Fruit fly (Drosophila melanogaster) whole organism, prepupa: ENCODE data around the gene CG10298.

ENCODE experiments used
- Blimp-1 ChIP-seq: fragments of 200-800 bp; sonication (Bioruptor generic); optimal IDR thresholded peaks from 3 replicates; lab custom pipeline; 2017; ENCODE audit warnings: missing biosample characterization, missing genetic modification characterization, mild to moderate bottlenecking, moderate library complexity, missing genetic modification reagents
- CG10631 ChIP-seq: fragments of 200-800 bp; sonication (Bioruptor generic); optimal IDR thresholded peaks from 2 replicates; lab custom pipeline; 2016; ENCODE audit warnings: missing biosample characterization, missing genetic modification characterization
- CG10669 ChIP-seq: fragments of 200-800 bp; sonication (Bioruptor generic); optimal IDR thresholded peaks from 3 replicates; lab custom pipeline; 2018; ENCODE audit warnings: missing biosample characterization, mild to moderate bottlenecking, missing genetic modification characterization, moderate library complexity
- CG11902 ChIP-seq: fragments of 200-800 bp; sonication (Bioruptor generic); optimal IDR thresholded peaks from 3 replicates; lab custom pipeline; 2016; ENCODE audit warnings: missing biosample characterization, missing genetic modification characterization
- CG15336 ChIP-seq: fragments of 200-800 bp; sonication (Bioruptor generic); IDR thresholded peaks from 2 replicates; pipeline ENCODE4 v1.3.6; 2022; ENCODE audit warnings: missing biosample characterization, missing genetic modification characterization
- CG1621 ChIP-seq: fragments of 200-800 bp; sonication (Bioruptor generic); optimal IDR thresholded peaks from 3 replicates; lab custom pipeline; 2018; ENCODE audit warnings: missing biosample characterization, mild to moderate bottlenecking, missing genetic modification characterization
- CG16779 ChIP-seq: fragments of 200-800 bp; sonication (Bioruptor generic); optimal IDR thresholded peaks from 3 replicates; lab custom pipeline; 2017; ENCODE audit warnings: missing biosample characterization, mild to moderate bottlenecking, missing genetic modification characterization
- CG3032 ChIP-seq: fragments of 200-800 bp; optimal IDR thresholded peaks from 2 replicates; lab custom pipeline; 2019; ENCODE audit warnings: missing biosample characterization, mild to moderate bottlenecking, missing genetic modification characterization, moderate library complexity
- CG31627 ChIP-seq: fragments of 200-800 bp; sonication (Bioruptor generic); optimal IDR thresholded peaks from 3 replicates; lab custom pipeline; 2016; ENCODE audit warnings: missing biosample characterization, missing genetic modification characterization
- CG32006 ChIP-seq: fragments of 200-800 bp; sonication (Bioruptor generic); optimal IDR thresholded peaks from 3 replicates; lab custom pipeline; 2017; ENCODE audit warnings: missing biosample characterization, mild to moderate bottlenecking, missing genetic modification characterization
- CG34406 ChIP-seq: fragments of 200-800 bp; sonication (Bioruptor generic); optimal IDR thresholded peaks from 3 replicates; lab custom pipeline; 2016; ENCODE audit warnings: missing biosample characterization, missing genetic modification characterization
- CG3919 ChIP-seq: fragments of 200-800 bp; sonication (Bioruptor generic); optimal IDR thresholded peaks from 3 replicates; lab custom pipeline; 2016; ENCODE audit warnings: missing biosample characterization, missing genetic modification characterization
- CG6276 ChIP-seq: fragments of 200-800 bp; sonication (Bioruptor generic); optimal IDR thresholded peaks from 2 replicates; lab custom pipeline; 2017; ENCODE audit warnings: missing biosample characterization, mild to moderate bottlenecking, missing genetic modification characterization
- CG6792 ChIP-seq: fragments of 200-800 bp; sonication (Bioruptor generic); optimal IDR thresholded peaks from 3 replicates; lab custom pipeline; 2016; ENCODE audit warnings: missing biosample characterization, missing genetic modification characterization
- CG6808 ChIP-seq: fragments of 200-800 bp; sonication (Bioruptor generic); optimal IDR thresholded peaks from 3 replicates; lab custom pipeline; 2017; ENCODE audit warnings: missing biosample characterization, missing genetic modification characterization, mild to moderate bottlenecking, moderate library complexity, missing genetic modification reagents
- CG6854 ChIP-seq: fragments of 200-800 bp; sonication (Bioruptor generic); optimal IDR thresholded peaks from 2 replicates; lab custom pipeline; 2017; ENCODE audit warnings: missing biosample characterization, mild to moderate bottlenecking, missing genetic modification characterization
- CG7368 ChIP-seq: fragments of 200-800 bp; sonication (Bioruptor generic); optimal IDR thresholded peaks from 3 replicates; lab custom pipeline; 2016; ENCODE audit warnings: missing biosample characterization, missing genetic modification characterization
- CG8319 ChIP-seq: fragments of 200-800 bp; sonication (Bioruptor generic); optimal IDR thresholded peaks from 3 replicates; lab custom pipeline; 2016; ENCODE audit warnings: missing biosample characterization, missing genetic modification characterization
- CG8632 ChIP-seq: fragments of 200-800 bp; sonication (Bioruptor generic); optimal IDR thresholded peaks from 3 replicates; lab custom pipeline; 2016; ENCODE audit warnings: missing biosample characterization, missing genetic modification characterization
- CG9139 ChIP-seq: fragments of 200-800 bp; sonication (Bioruptor generic); optimal IDR thresholded peaks from 3 replicates; lab custom pipeline; 2017; ENCODE audit warnings: missing biosample characterization, mild to moderate bottlenecking, missing genetic modification characterization
- Eip78C ChIP-seq: fragments of 200-800 bp; sonication (Bioruptor generic); peaks from one replicate; lab custom pipeline; 2016; ENCODE audit warnings: missing biosample characterization, missing genetic modification characterization
- Eip93F ChIP-seq: fragments of 200-800 bp; sonication (Bioruptor generic); optimal IDR thresholded peaks from 2 replicates; lab custom pipeline; 2016; ENCODE audit warnings: missing biosample characterization, mild to moderate bottlenecking, missing genetic modification characterization
- Ets21C ChIP-seq: fragments of 200-800 bp; sonication (Bioruptor generic); optimal IDR thresholded peaks from 3 replicates; lab custom pipeline; 2016; ENCODE audit warnings: missing biosample characterization, missing genetic modification characterization
- Ets96B ChIP-seq: fragments of 200-800 bp; optimal IDR thresholded peaks from 2 replicates; lab custom pipeline; 2019; ENCODE audit warnings: missing biosample characterization, mild to moderate bottlenecking, missing genetic modification characterization, moderate library complexity
- Hr38 ChIP-seq: sonication (Bioruptor generic); optimal IDR thresholded peaks from 2 replicates; lab custom pipeline; 2016; ENCODE audit warnings: missing biosample characterization, missing genetic modification characterization
- Hr4 ChIP-seq: fragments of 200-800 bp; sonication (Bioruptor generic); optimal IDR thresholded peaks from 3 replicates; lab custom pipeline; 2016; ENCODE audit warnings: missing biosample characterization, missing genetic modification characterization
- Lpt ChIP-seq: fragments of 200-800 bp; sonication (Bioruptor generic); optimal IDR thresholded peaks from 3 replicates; lab custom pipeline; 2016; ENCODE audit warnings: missing biosample characterization, missing genetic modification characterization
- OdsH ChIP-seq: fragments of 200-800 bp; sonication (Bioruptor generic); optimal IDR thresholded peaks from 3 replicates; lab custom pipeline; 2016; ENCODE audit warnings: missing biosample characterization, missing genetic modification characterization
- Smox ChIP-seq: fragments of 200-800 bp; sonication (Bioruptor generic); optimal IDR thresholded peaks from 3 replicates; lab custom pipeline; 2016; ENCODE audit warnings: missing biosample characterization, missing genetic modification characterization
- Sox102F ChIP-seq: fragments of 200-800 bp; sonication (Bioruptor generic); optimal IDR thresholded peaks from 2 replicates; lab custom pipeline; 2016; ENCODE audit warnings: missing biosample characterization, mild to moderate bottlenecking, missing genetic modification characterization
- Sox14 ChIP-seq: fragments of 200-800 bp; sonication (Bioruptor generic); optimal IDR thresholded peaks from 3 replicates; lab custom pipeline; 2016; ENCODE audit warnings: missing biosample characterization, missing genetic modification characterization
- achi ChIP-seq: fragments of 200-800 bp; sonication (Bioruptor generic); optimal IDR thresholded peaks from 3 replicates; lab custom pipeline; 2016; ENCODE audit warnings: missing biosample characterization, missing genetic modification characterization
- acj6 ChIP-seq: fragments of 200-800 bp; sonication (Bioruptor generic); optimal IDR thresholded peaks from 3 replicates; lab custom pipeline; 2016; ENCODE audit warnings: missing biosample characterization, missing genetic modification characterization
- cyc ChIP-seq: fragments of 200-800 bp; sonication (Bioruptor generic); optimal IDR thresholded peaks from 3 replicates; lab custom pipeline; 2016; ENCODE audit warnings: missing biosample characterization, missing genetic modification characterization
- dsx ChIP-seq: fragments of 200-800 bp; optimal IDR thresholded peaks from 3 replicates; lab custom pipeline; 2019; ENCODE audit warnings: missing biosample characterization, mild to moderate bottlenecking, missing genetic modification characterization, moderate library complexity; ENCODE audit not compliant: poor library complexity, severe bottlenecking
- eg ChIP-seq: fragments of 200-800 bp; sonication (Bioruptor generic); IDR thresholded peaks from 3 replicates; pipeline ENCODE4 v1.3.6; 2022; ENCODE audit warnings: missing biosample characterization, missing genetic modification characterization
- fd59A ChIP-seq: fragments of 200-800 bp; sonication (Bioruptor generic); optimal IDR thresholded peaks from 2 replicates; lab custom pipeline; 2017; ENCODE audit warnings: missing biosample characterization, mild to moderate bottlenecking, missing genetic modification characterization, missing genetic modification reagents
- fd85E ChIP-seq: fragments of 200-800 bp; sonication (Bioruptor generic); optimal IDR thresholded peaks from 3 replicates; lab custom pipeline; 2016; ENCODE audit warnings: missing biosample characterization, missing genetic modification characterization
- fkh ChIP-seq: fragments of 200-800 bp; sonication (Bioruptor generic); optimal IDR thresholded peaks from 3 replicates; lab custom pipeline; 2017; ENCODE audit warnings: missing biosample characterization, mild to moderate bottlenecking, missing genetic modification characterization, moderate library complexity
- lz ChIP-seq: fragments of 200-800 bp; sonication (Bioruptor generic); optimal IDR thresholded peaks from 3 replicates; lab custom pipeline; 2016; ENCODE audit warnings: missing biosample characterization, missing genetic modification characterization
- net ChIP-seq: fragments of 200-800 bp; sonication (Bioruptor generic); optimal IDR thresholded peaks from 3 replicates; lab custom pipeline; 2016; ENCODE audit warnings: missing biosample characterization, missing genetic modification characterization
- spab ChIP-seq: fragments of 200-800 bp; sonication (Bioruptor generic); optimal IDR thresholded peaks from 2 replicates; lab custom pipeline; 2017; ENCODE audit warnings: missing biosample characterization, mild to moderate bottlenecking, missing genetic modification characterization, missing genetic modification reagents
- ss ChIP-seq, 2 experiments: fragments of 200-800 bp; sonication (Bioruptor generic); optimal IDR thresholded peaks; 2 replicates in 1 of 2; 3 replicates in 1 of 2; lab custom pipeline; 2017 to 2018; ENCODE audit warnings: mild to moderate bottlenecking in 2 of 2, missing biosample characterization in 2 of 2, missing genetic modification characterization in 2 of 2, moderate library complexity in 1 of 2
- svp ChIP-seq: fragments of 200-800 bp; sonication (Bioruptor generic); peaks from one replicate; lab custom pipeline; 2016; ENCODE audit warnings: missing biosample characterization, missing genetic modification characterization
- vri ChIP-seq: fragments of 200-800 bp; sonication (Bioruptor generic); optimal IDR thresholded peaks from 3 replicates; lab custom pipeline; 2016; ENCODE audit warnings: missing biosample characterization, mild to moderate bottlenecking, missing genetic modification characterization

Gene CG10298

dm6 chr3R:6352893-6353623, 10.3 kb downstream of the CG10298 start (continued):
- no peak for TF ChIP-seq Eip93F (GFP tag; lab: Kevin White, UChicago)
- TF ChIP-seq Ets96B (tag; lab: Kevin White, UChicago): peak; percentile 39
- peak; percentile 80 for TF ChIP-seq CG32006 (GFP tag; lab: Kevin White, UChicago)
- TF ChIP-seq CG6808 (GFP tag; lab: Kevin White, UChicago): peak; percentile 8
- peak; percentile 13 for TF ChIP-seq CG6792 (GFP tag; lab: Kevin White, UChicago)
- no peak for TF ChIP-seq Ets21C (GFP tag; lab: Kevin White, UChicago)
- TF ChIP-seq Eip78C (GFP tag; lab: Kevin White, UChicago): peak; percentile 88
- TF ChIP-seq acj6 (GFP tag; lab: Kevin White, UChicago): peak; percentile 56
- TF ChIP-seq lz (GFP tag; lab: Kevin White, UChicago): peak; percentile 18
- TF ChIP-seq eg (GFP tag; lab: Robert Waterston, UW): peak; percentile 53; the same call in 1 of the 3 replicates
- peak; percentile 54 for TF ChIP-seq fd59A (GFP tag; lab: Kevin White, UChicago)
- TF ChIP-seq Sox102F: peak; percentile 7
- TF ChIP-seq Hr4 (GFP tag; lab: Kevin White, UChicago): peak; percentile 63
- peak; percentile 57 for TF ChIP-seq OdsH
- peak; percentile 37 for TF ChIP-seq achi (GFP tag; lab: Kevin White, UChicago)
- peak in 1 of 2 experiments; percentile 5 for TF ChIP-seq ss (GFP tag; optimal IDR thresholded peaks at IDR 0.05; lab: Kevin White, UChicago)
- peak; percentile 31 for TF ChIP-seq net
- no peak for TF ChIP-seq CG3919 (GFP tag; lab: Kevin White, UChicago)
- no peak for TF ChIP-seq CG1621 (tag; lab: Kevin White, UChicago)
- TF ChIP-seq dsx (GFP tag; lab: Kevin White, UChicago): no peak
- no peak for TF ChIP-seq CG7368 (GFP tag; lab: Kevin White, UChicago)
- TF ChIP-seq CG10669: peak; percentile 31
- peak; percentile 22 for TF ChIP-seq CG34406 (GFP tag; lab: Kevin White, UChicago)

- TF ChIP-seq fd85E (GFP tag; lab: Kevin White, UChicago) (no peak), CG34406 (GFP tag; lab: Kevin White, UChicago) (no peak), spab (GFP tag; lab: Kevin White, UChicago) (peak; percentile 70), CG31627 (GFP tag; lab: Kevin White, UChicago) (peak; percentile 76), eg (GFP tag; lab: Robert Waterston, UW) (no peak), Ets21C (GFP tag; lab: Kevin White, UChicago) (peak; percentile 73), CG11902 (GFP tag; lab: Kevin White, UChicago) (peak; percentile 36), Sox14 (peak; percentile 87), Smox (GFP tag; lab: Kevin White, UChicago) (peak; percentile 80), CG10669 (no peak), CG8632 (GFP tag; lab: Kevin White, UChicago) (peak; percentile 81), Lpt (peak; percentile 71), CG16779 (tag; lab: Kevin White, UChicago) (no peak), CG3919 (GFP tag; lab: Kevin White, UChicago) (no peak), CG6792 (GFP tag; lab: Kevin White, UChicago) (peak; percentile 81), fd59A (GFP tag; lab: Kevin White, UChicago) (peak; percentile 72), Eip78C (GFP tag; lab: Kevin White, UChicago) (peak; percentile 97), cyc (peak; percentile 78), Blimp-1 (GFP tag; lab: Kevin White, UChicago) (no peak), CG32006 (GFP tag; lab: Kevin White, UChicago) (peak; percentile 92), fkh (no peak), CG15336 (GFP tag; lab: Robert Waterston, UW) (peak; percentile 82; the same call in 1 of the 2 replicates), lz (GFP tag; lab: Kevin White, UChicago) (peak; percentile 80), CG3032 (tag; lab: Kevin White, UChicago) (peak; percentile 75), achi (GFP tag; lab: Kevin White, UChicago) (peak; percentile 85), vri (GFP tag; lab: Kevin White, UChicago) (peak; percentile 62), acj6 (GFP tag; lab: Kevin White, UChicago) (peak; percentile 83), CG10631 (GFP tag; lab: Kevin White, UChicago) (peak; percentile 78), Hr38 (GFP tag; lab: Kevin White, UChicago) (no peak), dsx (GFP tag; lab: Kevin White, UChicago) (no peak), CG6276 (GFP tag; lab: Kevin White, UChicago) (no peak), CG9139 (GFP tag; lab: Kevin White, UChicago) (no peak), CG6854 (GFP tag; lab: Kevin White, UChicago) (no peak), CG8319 (peak; percentile 64), svp (peak; percentile 93)
Observed at dm6 chr3R:6353624-6354352, 11.0 kb downstream of the CG10298 start.
